Fruit fly (Drosophila melanogaster) whole organism, embryonic: ENCODE data around the gene ct.

Source experiments
- Blimp-1 ChIP-seq: fragments of 200-800 bp; sonication (Bioruptor generic); optimal IDR thresholded peaks from 3 replicates; lab custom pipeline; 2018; ENCODE audit warnings: missing biosample characterization, missing genetic modification characterization, mild to moderate bottlenecking, moderate library complexity, missing genetic modification reagents
- BtbVII ChIP-seq: fragments of 200-800 bp; sonication (Bioruptor generic); optimal IDR thresholded peaks from 3 replicates; lab custom pipeline; 2017; ENCODE audit warnings: missing biosample characterization, mild to moderate bottlenecking, missing genetic modification characterization
- CG1233 ChIP-seq: fragments of 200-800 bp; sonication (Bioruptor generic); optimal IDR thresholded peaks from 4 replicates; lab custom pipeline; 2018; ENCODE audit warnings: missing biosample characterization, mild to moderate bottlenecking, missing genetic modification characterization
- CG13624 ChIP-seq: fragments of 200-800 bp; sonication (Bioruptor generic); optimal IDR thresholded peaks from 2 replicates; lab custom pipeline; 2016; ENCODE audit warnings: missing biosample characterization, missing genetic modification characterization
- CG14014 ChIP-seq: fragments of 200-800 bp; sonication (Bioruptor generic); IDR thresholded peaks from 2 replicates; pipeline ENCODE4 v1.3.6; 2022; ENCODE audit warnings: missing biosample characterization, missing genetic modification characterization
- CG14050 ChIP-seq: fragments of 200-800 bp; sonication (Bioruptor generic); IDR thresholded peaks from 3 replicates; pipeline ENCODE4 v1.3.6; 2022; ENCODE audit warnings: missing biosample characterization, missing genetic modification characterization
- CG18011 ChIP-seq: fragments of 200-800 bp; sonication (Bioruptor generic); optimal IDR thresholded peaks from 2 replicates; lab custom pipeline; 2017; ENCODE audit warnings: missing biosample characterization, missing genetic modification characterization, mild to moderate bottlenecking, moderate library complexity, missing genotype
- CG1832 ChIP-seq: fragments of 200-800 bp; sonication (Bioruptor generic); optimal IDR thresholded peaks from 2 replicates; lab custom pipeline; 2017; ENCODE audit warnings: missing biosample characterization, mild to moderate bottlenecking, missing genetic modification characterization, inconsistent platforms
- CG30020 ChIP-seq: fragments of 200-800 bp; optimal IDR thresholded peaks from 2 replicates; lab custom pipeline; 2019; ENCODE audit warnings: missing biosample characterization, mild to moderate bottlenecking, missing genetic modification characterization, moderate library complexity
- CG31224 ChIP-seq: fragments of 200-800 bp; sonication (Bioruptor generic); IDR thresholded peaks from 2 replicates; pipeline ENCODE4 v1.3.6; 2022; ENCODE audit warnings: missing biosample characterization, missing genetic modification characterization
- CG33213 ChIP-seq: fragments of 200-800 bp; sonication (Bioruptor generic); optimal IDR thresholded peaks from 3 replicates; lab custom pipeline; 2016; ENCODE audit warnings: missing biosample characterization, missing genetic modification characterization
- CG4282 ChIP-seq: fragments of 200-800 bp; sonication (Bioruptor generic); optimal IDR thresholded peaks from 2 replicates; lab custom pipeline; 2016; ENCODE audit warnings: missing biosample characterization, missing genetic modification characterization
- CG4360 ChIP-seq: fragments of 200-800 bp; sonication (Bioruptor generic); IDR thresholded peaks from 2 replicates; pipeline ENCODE4 v1.3.6; 2022; ENCODE audit warnings: missing biosample characterization, missing genetic modification characterization
- CG4404 ChIP-seq: fragments of 200-800 bp; sonication (Bioruptor generic); IDR thresholded peaks from 2 replicates; pipeline ENCODE4 v1.3.6; 2022; ENCODE audit warnings: missing biosample characterization, missing genetic modification characterization
- CG4424 ChIP-seq: fragments of 200-800 bp; sonication (Bioruptor generic); optimal IDR thresholded peaks from 3 replicates; lab custom pipeline; 2016; ENCODE audit warnings: missing biosample characterization, missing genetic modification characterization
- CG6654 ChIP-seq: fragments of 200-800 bp; sonication (Bioruptor generic); optimal IDR thresholded peaks from 2 replicates; lab custom pipeline; 2017; ENCODE audit warnings: missing biosample characterization, mild to moderate bottlenecking, missing genetic modification characterization
- CG6791 ChIP-seq: fragments of 200-800 bp; sonication (Bioruptor generic); IDR thresholded peaks from 3 replicates; pipeline ENCODE4 v1.3.6; 2022; ENCODE audit warnings: missing biosample characterization, missing genetic modification characterization; ENCODE audit not compliant: partially characterized antibody
- CG6813 ChIP-seq: fragments of 200-800 bp; sonication (Bioruptor generic); optimal IDR thresholded peaks from 2 replicates; lab custom pipeline; 2017; ENCODE audit warnings: missing biosample characterization, missing genetic modification characterization, mild to moderate bottlenecking, moderate library complexity, missing genetic modification reagents
- CG7357 ChIP-seq: fragments of 200-800 bp; sonication (Bioruptor generic); IDR thresholded peaks from 3 replicates; pipeline ENCODE4 v1.3.6; 2022; ENCODE audit warnings: missing biosample characterization, missing genetic modification characterization
- CG8089 ChIP-seq: fragments of 200-800 bp; sonication (Bioruptor generic); optimal IDR thresholded peaks from 3 replicates; lab custom pipeline; 2016; ENCODE audit warnings: missing biosample characterization, missing genetic modification characterization
- CG8290 ChIP-seq, 3 experiments: fragments of 200-800 bp; sonication (Bioruptor generic); optimal IDR thresholded peaks; 2 replicates each; lab custom pipeline; 2016 to 2019; ENCODE audit warnings: missing biosample characterization in 3 of 3, missing genetic modification characterization in 3 of 3, mild to moderate bottlenecking in 2 of 3, moderate library complexity in 1 of 3
- Camta ChIP-seq: fragments of 200-800 bp; sonication (Bioruptor generic); optimal IDR thresholded peaks from 2 replicates; lab custom pipeline; 2016; ENCODE audit warnings: missing biosample characterization, missing genetic modification characterization
- Dp ChIP-seq: fragments of 200-800 bp; sonication (Bioruptor generic); optimal IDR thresholded peaks from 2 replicates; lab custom pipeline; 2018; ENCODE audit warnings: missing biosample characterization, mild to moderate bottlenecking, missing genetic modification characterization, moderate library complexity
- E2f1 ChIP-seq: fragments of 200-800 bp; sonication (Bioruptor generic); IDR thresholded peaks from 2 replicates; pipeline ENCODE4 v1.3.6; 2022; ENCODE audit warnings: missing biosample characterization, missing genetic modification characterization
- HLH54F ChIP-seq: fragments of 200-800 bp; sonication (Bioruptor generic); optimal IDR thresholded peaks from 3 replicates; lab custom pipeline; 2016; ENCODE audit warnings: missing biosample characterization, missing genetic modification characterization
- Kr ChIP-seq: fragments of 200-800 bp; sonication (Bioruptor generic); optimal IDR thresholded peaks from 2 replicates; lab custom pipeline; 2017; ENCODE audit warnings: missing biosample characterization, mild to moderate bottlenecking, missing genetic modification characterization
- Ptx1 ChIP-seq: fragments of 200-800 bp; sonication (Bioruptor generic); IDR thresholded peaks from 2 replicates; pipeline ENCODE4 v1.3.6; 2022; ENCODE audit warnings: missing biosample characterization, missing genetic modification characterization
- Rx ChIP-seq: fragments of 200-800 bp; sonication (Bioruptor generic); IDR thresholded peaks from 2 replicates; pipeline ENCODE4 v1.3.6; 2022; ENCODE audit warnings: missing biosample characterization, missing genetic modification characterization
- Sry-δ ChIP-seq: fragments of 200-800 bp; sonication (Bioruptor generic); optimal IDR thresholded peaks from 2 replicates; lab custom pipeline; 2016; ENCODE audit warnings: missing biosample characterization, missing genetic modification characterization
- YL-1 ChIP-seq: fragments of 200-800 bp; sonication (Bioruptor generic); optimal IDR thresholded peaks from 3 replicates; lab custom pipeline; 2017; ENCODE audit warnings: missing biosample characterization, mild to moderate bottlenecking, missing genetic modification characterization
- abd-A ChIP-seq: fragments of 200-800 bp; sonication (Bioruptor generic); optimal IDR thresholded peaks from 3 replicates; lab custom pipeline; 2019; ENCODE audit warnings: missing biosample characterization, mild to moderate bottlenecking, missing genetic modification characterization, moderate library complexity
- ac ChIP-seq: fragments of 200-800 bp; sonication (Bioruptor generic); optimal IDR thresholded peaks from 3 replicates; lab custom pipeline; 2017; ENCODE audit warnings: missing biosample characterization, mild to moderate bottlenecking, missing genetic modification characterization
- bab2 ChIP-seq: fragments of 200-800 bp; sonication (Bioruptor generic); optimal IDR thresholded peaks from 2 replicates; lab custom pipeline; 2016; ENCODE audit warnings: missing biosample characterization, missing genetic modification characterization
- bigmax ChIP-seq: fragments of 200-800 bp; sonication (Bioruptor generic); optimal IDR thresholded peaks from 2 replicates; lab custom pipeline; 2018; ENCODE audit warnings: missing biosample characterization, mild to moderate bottlenecking, missing genetic modification characterization
- cg ChIP-seq: fragments of 200-800 bp; sonication (Bioruptor generic); optimal IDR thresholded peaks from 3 replicates; lab custom pipeline; 2019; ENCODE audit warnings: missing biosample characterization, mild to moderate bottlenecking, missing genetic modification characterization, moderate library complexity
- dan ChIP-seq: fragments of 200-800 bp; sonication (Bioruptor generic); IDR thresholded peaks from 2 replicates; pipeline ENCODE4 v1.3.6; 2022; ENCODE audit warnings: missing biosample characterization, missing genetic modification characterization
- dysf ChIP-seq: fragments of 200-800 bp; sonication (Bioruptor generic); IDR thresholded peaks from 3 replicates; pipeline ENCODE4 v1.3.6; 2022; ENCODE audit warnings: missing biosample characterization, missing genetic modification characterization
- ems ChIP-seq: fragments of 200-800 bp; sonication (Bioruptor generic); optimal IDR thresholded peaks from 3 replicates; lab custom pipeline; 2016; ENCODE audit warnings: missing biosample characterization, missing genetic modification characterization
- hbn ChIP-seq: fragments of 200-800 bp; sonication (Bioruptor generic); IDR thresholded peaks from 2 replicates; pipeline ENCODE4 v1.3.6; 2022; ENCODE audit warnings: missing biosample characterization, missing genetic modification characterization; ENCODE audit not compliant: partially characterized antibody
- jing ChIP-seq: fragments of 200-800 bp; sonication (Bioruptor generic); optimal IDR thresholded peaks from 2 replicates; lab custom pipeline; 2018; ENCODE audit warnings: missing biosample characterization, mild to moderate bottlenecking, missing genetic modification characterization
- jumu ChIP-seq: fragments of 200-800 bp; sonication (Bioruptor generic); optimal IDR thresholded peaks from 3 replicates; lab custom pipeline; 2016; ENCODE audit warnings: missing biosample characterization, missing genetic modification characterization
- mld ChIP-seq: fragments of 200-800 bp; sonication (Bioruptor generic); IDR thresholded peaks from 3 replicates; pipeline ENCODE4 v1.3.6; 2022; ENCODE audit warnings: missing biosample characterization, missing genetic modification characterization; ENCODE audit not compliant: partially characterized antibody
- oc ChIP-seq: fragments of 200-800 bp; sonication (Bioruptor generic); optimal IDR thresholded peaks from 2 replicates; lab custom pipeline; 2018; ENCODE audit warnings: missing biosample characterization, mild to moderate bottlenecking, missing genetic modification characterization, moderate library complexity
- prd ChIP-seq, 3 experiments: fragments of >200 bp in 2 of 3; fragments of 200-800 bp in 1 of 3; sonication (Bioruptor generic) in 1 of 3; optimal IDR thresholded peaks in 2 of 3; IDR thresholded peaks in 1 of 3; 2 replicates in 2 of 3; 3 replicates in 1 of 3; pipeline versions ENCODE4 v1.3.6 to Lab custom; 2017 to 2022; ENCODE audit warnings: missing biosample characterization in 1 of 3, missing genetic modification characterization in 1 of 3
- psq ChIP-seq: fragments of 200-800 bp; sonication (Bioruptor generic); optimal IDR thresholded peaks from 2 replicates; lab custom pipeline; 2017; ENCODE audit warnings: missing biosample characterization, missing genetic modification characterization
- run ChIP-seq: fragments of 200-800 bp; sonication (Bioruptor generic); optimal IDR thresholded peaks from 3 replicates; lab custom pipeline; 2018; ENCODE audit warnings: missing biosample characterization, mild to moderate bottlenecking, missing genetic modification characterization
- seq ChIP-seq: fragments of 200-800 bp; sonication (Bioruptor generic); IDR thresholded peaks from 2 replicates; pipeline ENCODE4 v1.3.6; 2022; ENCODE audit warnings: missing biosample characterization, missing genetic modification characterization
- ttk ChIP-seq: fragments of 200-800 bp; sonication (Bioruptor generic); IDR thresholded peaks from 2 replicates; pipeline ENCODE4 v2.1.2; 2022; ENCODE audit warnings: missing biosample characterization, missing genetic modification characterization
- usp ChIP-seq: fragments of >200 bp; optimal IDR thresholded peaks from 2 replicates; lab custom pipeline; 2017; ENCODE audit warnings: missing biosample characterization, missing genetic modification characterization
- wor ChIP-seq: fragments of 200-800 bp; sonication (Bioruptor generic); IDR thresholded peaks from 2 replicates; pipeline ENCODE4 v1.3.6; 2022; ENCODE audit warnings: missing biosample characterization, missing genetic modification characterization
- zfh1 ChIP-seq: fragments of 200-800 bp; sonication (Bioruptor generic); IDR thresholded peaks from 3 replicates; pipeline ENCODE4 v1.3.6; 2022; ENCODE audit warnings: missing biosample characterization, missing genetic modification characterization

The ct gene

DNA sequence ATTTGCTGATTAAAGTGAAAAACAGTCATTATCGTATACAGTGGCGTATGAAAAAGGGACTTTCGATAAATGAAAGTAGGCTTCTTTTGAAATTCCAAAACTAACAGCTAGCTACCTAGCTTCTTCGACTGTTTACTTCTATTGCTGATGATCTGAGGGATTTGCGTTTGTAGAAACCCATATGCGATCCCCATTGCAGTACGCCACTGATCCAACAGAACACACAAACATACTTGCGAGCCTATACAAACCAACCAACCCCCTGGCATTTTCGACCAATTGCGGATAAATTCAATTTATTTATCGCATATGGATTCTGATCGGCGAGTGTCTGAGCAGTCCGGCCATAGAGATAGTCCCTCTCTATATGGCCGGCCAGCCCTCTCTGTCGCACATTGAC is 43.4 kb downstream of the ct start (continued):
- TF ChIP-seq hbn (GFP tag; lab: Robert Waterston, UW) (no peak), psq (no peak), CG1233 (GFP tag; lab: Kevin White, UChicago) (peak; percentile 35), CG6791 (GFP tag; lab: Robert Waterston, UW) (no peak), seq (peak; percentile 70), abd-A (no peak), Camta (GFP tag; lab: Kevin White, UChicago) (no peak), CG7357 (GFP tag; lab: Robert Waterston, UW) (peak; percentile 52; the same call in 2 of the 3 replicates), CG13624 (GFP tag; lab: Kevin White, UChicago) (peak; percentile 52), CG14050 (GFP tag; lab: Robert Waterston, UW) (peak; percentile 72), CG33213 (GFP tag; lab: Kevin White, UChicago) (peak; percentile 11), Dp (no peak), ttk (GFP tag; lab: Robert Waterston, UW) (peak; percentile 61; the same call in 1 of the 2 replicates), wor (peak; percentile 63), ac (GFP tag; lab: Kevin White, UChicago) (no peak), Ptx1 (GFP tag; lab: Robert Waterston, UW) (peak; percentile 78), cg (GFP tag; lab: Kevin White, UChicago) (no peak), zfh1 (GFP tag; lab: Robert Waterston, UW) (peak; percentile 79), bigmax (GFP tag; lab: Kevin White, UChicago) (no peak), CG4282 (GFP tag; lab: Kevin White, UChicago) (peak; percentile 20), Rx (peak; percentile 65), Kr (GFP tag; lab: Kevin White, UChicago) (no peak), CG8089 (GFP tag; lab: Kevin White, UChicago) (peak; percentile 35), bab2 (GFP tag; lab: Kevin White, UChicago) (peak; percentile 66), CG6813 (GFP tag; lab: Kevin White, UChicago) (peak; percentile 14), CG6654 (GFP tag; lab: Kevin White, UChicago) (no peak), CG14014 (peak; percentile 77), CG31224 (peak; percentile 53; the same call in 1 of the 2 replicates), YL-1 (GFP tag; lab: Kevin White, UChicago) (no peak), CG4404 (GFP tag; lab: Robert Waterston, UW) (peak; percentile 48), HLH54F (GFP tag; lab: Kevin White, UChicago) (peak; percentile 57), mld (no peak), CG18011 (GFP tag; lab: Kevin White, UChicago) (peak; percentile 38), E2f1 (peak; percentile 66), dan (GFP tag; lab: Robert Waterston, UW) (no peak), ems (GFP tag; lab: Kevin White, UChicago) (peak; percentile 30), prd (optimal IDR thresholded peaks at IDR 0.05; lab: Kevin White, UChicago) (no peak), prd (GFP tag; IDR thresholded peaks at IDR 0.05; lab: Robert Waterston, UW) (peak; percentile 82), oc (tag; lab: Kevin White, UChicago) (peak; percentile 47), jumu (peak; percentile 35), CG4360 (peak; percentile 55), CG8290 (GFP tag; optimal IDR thresholded peaks at IDR 0.05; lab: Kevin White, UChicago) (no peak), CG8290 (tag; optimal IDR thresholded peaks at IDR 0.05; lab: Kevin White, UChicago) (peak in 1 of 2 experiments; percentile 69), jing (GFP tag; lab: Kevin White, UChicago) (no peak), CG4424 (GFP tag; lab: Kevin White, UChicago) (peak; percentile 61), Sry-δ (peak; percentile 24), Blimp-1 (GFP tag; lab: Kevin White, UChicago) (peak; percentile 51), CG30020 (tag; lab: Kevin White, UChicago) (no peak), dysf (GFP tag; lab: Robert Waterston, UW) (peak; percentile 81), CG1832 (peak; percentile 36), run (tag; lab: Kevin White, UChicago) (no peak), BtbVII (GFP tag; lab: Kevin White, UChicago) (peak; percentile 45), usp (no peak)
